Worm (Caenorhabditis elegans) whole organism, L2 larva: Measurements from ENCODE around the gene gldi-7.
A peak's percentile ranks its signal among the peaks of the same experiment; 100 is the strongest.

Experiments
- C34F6.9 ChIP-seq: fragments of 150-350 bp; optimal IDR thresholded peaks from 2 replicates; lab custom pipeline; 2014; ENCODE audit warnings: missing biosample characterization, missing genetic modification characterization
- F13H6.1 ChIP-seq: sonication (generic microtip); optimal IDR thresholded peaks from 2 replicates; lab custom pipeline; 2016; ENCODE audit warnings: missing genetic modification characterization, missing compliant biosample characterization
- R02D3.7 ChIP-seq: fragments of 150-350 bp; optimal IDR thresholded peaks from 2 replicates; lab custom pipeline; 2014; ENCODE audit warnings: missing biosample characterization, missing genetic modification characterization
- Y55F3AM.14 ChIP-seq: fragments of 200-800 bp; sonication (Bioruptor generic); optimal IDR thresholded peaks from 2 replicates; lab custom pipeline; 2018; ENCODE audit warnings: mild to moderate bottlenecking, missing genetic modification characterization, missing compliant biosample characterization
- ZK546.5 ChIP-seq: sonication (generic microtip); optimal IDR thresholded peaks from 2 replicates; lab custom pipeline; 2017; ENCODE audit warnings: missing biosample characterization, missing genetic modification characterization
- alr-1 ChIP-seq: fragments of 150-350 bp; optimal IDR thresholded peaks from 2 replicates; lab custom pipeline; 2014; ENCODE audit warnings: missing biosample characterization, missing genetic modification characterization
- aly-2 ChIP-seq: fragments of 150-350 bp; optimal IDR thresholded peaks from 2 replicates; lab custom pipeline; 2014; ENCODE audit warnings: missing biosample characterization, missing genetic modification characterization
- ama-1 ChIP-seq: fragments of 150-350 bp; optimal IDR thresholded peaks from 2 replicates; lab custom pipeline; 2018; ENCODE audit warnings: inconsistent platforms
- ceh-16 ChIP-seq: fragments of 150-350 bp; optimal IDR thresholded peaks from 2 replicates; lab custom pipeline; 2014; ENCODE audit warnings: missing biosample characterization, missing genetic modification characterization
- ceh-82 ChIP-seq: fragments of 150-350 bp; optimal IDR thresholded peaks from 2 replicates; lab custom pipeline; 2014; ENCODE audit warnings: missing biosample characterization, missing genetic modification characterization
- crh-2 ChIP-seq: sonication (generic microtip); optimal IDR thresholded peaks from 2 replicates; lab custom pipeline; 2017; ENCODE audit warnings: missing biosample characterization, missing genetic modification characterization
- dmd-4 ChIP-seq: sonication (generic microtip); optimal IDR thresholded peaks from 2 replicates; lab custom pipeline; 2017; ENCODE audit warnings: missing biosample characterization, missing genetic modification characterization
- egl-27 ChIP-seq: sonication (generic microtip); optimal IDR thresholded peaks from 3 replicates; lab custom pipeline; 2017; ENCODE audit warnings: missing biosample characterization, missing genetic modification reagents, missing genetic modification characterization
- elt-1 ChIP-seq: fragments of 150-350 bp; optimal IDR thresholded peaks from 2 replicates; lab custom pipeline; 2014; ENCODE audit warnings: missing biosample characterization, missing genetic modification characterization
- elt-3 ChIP-seq: sonication (generic microtip); optimal IDR thresholded peaks from 2 replicates; lab custom pipeline; 2017; ENCODE audit warnings: missing biosample characterization, missing genetic modification characterization
- fos-1 ChIP-seq: fragments of 150-350 bp; optimal IDR thresholded peaks from 2 replicates; lab custom pipeline; 2014; ENCODE audit warnings: missing biosample characterization, missing genetic modification characterization
- gmeb-1 ChIP-seq: fragments of 150-350 bp; optimal IDR thresholded peaks from 2 replicates; lab custom pipeline; 2014; ENCODE audit warnings: missing biosample characterization, missing genetic modification characterization
- lin-11 ChIP-seq: fragments of 150-350 bp; sonication (generic microtip); optimal IDR thresholded peaks from 2 replicates; lab custom pipeline; 2014; ENCODE audit warnings: missing biosample characterization, missing genetic modification characterization, inconsistent platforms, mixed read lengths
- lin-13 ChIP-seq: fragments of 150-350 bp; optimal IDR thresholded peaks from 2 replicates; lab custom pipeline; 2014; ENCODE audit warnings: missing biosample characterization, missing genetic modification reagents, missing genetic modification characterization
- lin-39 ChIP-seq: fragments of 150-350 bp; optimal IDR thresholded peaks from 2 replicates; lab custom pipeline; 2014; ENCODE audit warnings: missing biosample characterization, missing genetic modification reagents, missing genetic modification characterization
- lsy-2 ChIP-seq, 2 experiments: fragments of 150-350 bp in 1 of 2; sonication (generic microtip) in 1 of 2; optimal IDR thresholded peaks; 2 replicates each; lab custom pipeline; 2014 to 2017; ENCODE audit warnings: missing biosample characterization in 2 of 2, missing genetic modification characterization in 2 of 2
- mbf-1 ChIP-seq: sonication (generic microtip); optimal IDR thresholded peaks from 2 replicates; lab custom pipeline; 2017; ENCODE audit warnings: missing biosample characterization, missing genetic modification characterization
- mdl-1 ChIP-seq, 2 experiments: fragments of 150-350 bp in 1 of 2; sonication (generic microtip) in 1 of 2; optimal IDR thresholded peaks; 2 replicates each; lab custom pipeline; 2017; ENCODE audit warnings: missing biosample characterization in 2 of 2, missing genetic modification characterization in 2 of 2
- nhr-10 ChIP-seq: sonication (generic microtip); optimal IDR thresholded peaks from 2 replicates; lab custom pipeline; 2017; ENCODE audit warnings: missing biosample characterization, missing genetic modification characterization
- nhr-11 ChIP-seq: fragments of 150-350 bp; optimal IDR thresholded peaks from 2 replicates; lab custom pipeline; 2014; ENCODE audit warnings: missing biosample characterization, missing genetic modification characterization
- nhr-12 ChIP-seq: fragments of 150-350 bp; optimal IDR thresholded peaks from 2 replicates; lab custom pipeline; 2014; ENCODE audit warnings: missing biosample characterization, missing genetic modification characterization
- nhr-129 ChIP-seq: fragments of 150-350 bp; optimal IDR thresholded peaks from 2 replicates; lab custom pipeline; 2014; ENCODE audit warnings: missing biosample characterization, missing genetic modification characterization
- nhr-21 ChIP-seq: fragments of 150-350 bp; optimal IDR thresholded peaks from 2 replicates; lab custom pipeline; 2014; ENCODE audit warnings: missing biosample characterization, missing genetic modification characterization
- nhr-23 ChIP-seq: fragments of 150-350 bp; optimal IDR thresholded peaks from 2 replicates; lab custom pipeline; 2014; ENCODE audit warnings: missing biosample characterization, missing genetic modification reagents, missing genetic modification characterization
- nhr-237 ChIP-seq: fragments of 150-350 bp; optimal IDR thresholded peaks from 2 replicates; lab custom pipeline; 2014; ENCODE audit warnings: missing biosample characterization, missing genetic modification characterization
- nhr-25 ChIP-seq: fragments of 150-350 bp; sonication (generic microtip); optimal IDR thresholded peaks from 3 replicates; lab custom pipeline; 2014; ENCODE audit warnings: missing biosample characterization, missing genetic modification characterization
- nhr-6 ChIP-seq: fragments of 150-350 bp; optimal IDR thresholded peaks from 2 replicates; lab custom pipeline; 2014; ENCODE audit warnings: missing biosample characterization, missing genetic modification characterization
- nhr-77 ChIP-seq: fragments of 150-350 bp; optimal IDR thresholded peaks from 2 replicates; lab custom pipeline; 2014; ENCODE audit warnings: missing biosample characterization, missing genetic modification characterization
- peb-1 ChIP-seq: fragments of 150-350 bp; optimal IDR thresholded peaks from 2 replicates; lab custom pipeline; 2014; ENCODE audit warnings: missing biosample characterization, missing genetic modification characterization
- sem-4 ChIP-seq: fragments of 150-350 bp; optimal IDR thresholded peaks from 2 replicates; lab custom pipeline; 2014; ENCODE audit warnings: missing biosample characterization, missing genetic modification reagents, missing genetic modification characterization
- skn-1 ChIP-seq: sonication (generic microtip); optimal IDR thresholded peaks from 2 replicates; lab custom pipeline; 2017; ENCODE audit warnings: missing biosample characterization, missing genetic modification characterization
- sma-3 ChIP-seq: sonication (generic microtip); optimal IDR thresholded peaks from 2 replicates; lab custom pipeline; 2016; ENCODE audit warnings: missing genetic modification reagents, missing genetic modification characterization, missing compliant biosample characterization
- sma-9 ChIP-seq, 2 experiments: fragments of 150-350 bp in 1 of 2; sonication (generic microtip) in 1 of 2; optimal IDR thresholded peaks; 2 replicates each; lab custom pipeline; 2014 to 2016; ENCODE audit warnings: missing genetic modification characterization in 2 of 2, mild to moderate bottlenecking in 1 of 2, missing biosample characterization in 1 of 2, missing compliant biosample characterization in 1 of 2, missing genetic modification reagents in 1 of 2, moderate library complexity in 1 of 2
- snpc-4 ChIP-seq: fragments of 150-350 bp; optimal IDR thresholded peaks from 2 replicates; lab custom pipeline; 2014; ENCODE audit warnings: missing biosample characterization, missing genetic modification characterization
- unc-39 ChIP-seq: fragments of 150-350 bp; optimal IDR thresholded peaks from 2 replicates; lab custom pipeline; 2014; ENCODE audit warnings: missing biosample characterization, missing genetic modification characterization
- unc-55 ChIP-seq: fragments of 150-350 bp; sonication (generic microtip); optimal IDR thresholded peaks from 3 replicates; lab custom pipeline; 2014; ENCODE audit warnings: missing biosample characterization, missing genetic modification reagents, missing genetic modification characterization
- unc-62 ChIP-seq: fragments of 150-350 bp; optimal IDR thresholded peaks from 2 replicates; lab custom pipeline; 2014; ENCODE audit warnings: missing biosample characterization, missing genetic modification reagents, missing genetic modification characterization
- zag-1 ChIP-seq: fragments of 150-350 bp; optimal IDR thresholded peaks from 2 replicates; lab custom pipeline; 2014; ENCODE audit warnings: missing biosample characterization, missing genetic modification characterization
- ztf-11 ChIP-seq: sonication (generic microtip); optimal IDR thresholded peaks from 2 replicates; lab custom pipeline; 2017; ENCODE audit warnings: missing biosample characterization, missing genetic modification characterization
- ztf-4 ChIP-seq: fragments of 150-350 bp; optimal IDR thresholded peaks from 2 replicates; lab custom pipeline; 2014; ENCODE audit warnings: missing biosample characterization, missing genetic modification characterization

Gene gldi-7

DNA sequence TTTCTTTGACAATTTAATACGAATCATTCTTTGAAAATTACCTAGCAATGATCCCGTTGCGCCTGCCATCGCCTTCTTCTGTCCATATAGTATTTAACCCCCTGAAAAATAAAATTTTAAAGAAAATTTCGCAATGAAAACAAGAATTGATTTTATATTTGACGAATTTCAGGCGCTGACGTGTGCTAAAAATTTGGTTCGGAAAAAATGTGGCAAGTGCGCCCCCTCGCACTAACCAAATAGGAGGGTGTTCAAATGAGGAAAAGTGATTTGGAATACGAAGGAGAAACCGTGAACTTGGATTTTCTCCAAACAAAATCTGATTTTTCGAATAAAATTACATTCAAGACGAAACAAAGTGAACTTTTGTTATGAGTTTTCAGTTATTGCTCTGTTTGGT lies 35.0 kb upstream of the gldi-7 start, which contains the start of gene stc-1 (continued):
- TF ChIP-seq nhr-129 (tag; lab: Kevin White, UChicago) (peak; percentile 23), sma-9 (GFP tag; optimal IDR thresholded peaks at IDR 0.05; lab: Kevin White, UChicago) (no peak), sma-9 (tag; optimal IDR thresholded peaks at IDR 0.05; lab: Kevin White, UChicago) (no peak), snpc-4 (tag; lab: Kevin White, UChicago) (no peak), fos-1 (no peak), nhr-21 (no peak), ceh-82 (no peak), zag-1 (tag; lab: Kevin White, UChicago) (no peak), ceh-16 (tag; lab: Kevin White, UChicago) (no peak), dmd-4 (no peak), ztf-4 (tag; lab: Kevin White, UChicago) (no peak), mbf-1 (tag; lab: Kevin White, UChicago) (no peak), sma-3 (GFP tag; lab: Kevin White, UChicago) (peak; percentile 13), lsy-2 (tag; optimal IDR thresholded peaks at IDR 0.05; lab: Kevin White, UChicago) (peak in 1 of 2 experiments; percentile 58), nhr-237 (tag; lab: Kevin White, UChicago) (no peak), unc-55 (GFP tag; lab: Kevin White, UChicago) (peak; percentile 41), lin-11 (tag; lab: Kevin White, UChicago) (no peak)

DNA sequence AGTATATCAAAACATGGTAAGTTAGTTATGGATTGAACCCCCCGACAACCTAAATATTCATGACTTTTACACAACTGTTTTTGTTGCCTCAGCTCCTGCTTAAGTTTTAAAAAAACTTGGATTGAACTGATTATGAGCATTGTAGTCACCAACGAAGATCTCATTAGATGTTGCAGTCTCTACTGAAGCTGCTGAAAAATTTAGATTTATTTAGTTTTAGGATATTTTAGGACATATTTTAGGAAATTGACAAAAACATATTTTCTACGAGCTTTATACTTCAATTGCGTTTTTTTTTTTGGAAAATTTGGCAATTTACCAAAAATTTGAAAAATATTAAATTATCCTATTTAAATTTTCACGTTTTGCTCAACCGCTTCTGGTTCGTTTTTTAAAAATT lies 31.0 kb upstream of the gldi-7 start, which contains the start of gene F54C9.14:
TSS of gene F54C9.14 (plus strand) at position 301 of the 400 bp plus-strand sequence.
- no peak for TF ChIP-seq ceh-82
- TF ChIP-seq peb-1 (tag; lab: Kevin White, UChicago): no peak
- TF ChIP-seq ZK546.5 (tag; lab: Kevin White, UChicago): no peak
- no peak for TF ChIP-seq nhr-6 (tag; lab: Kevin White, UChicago)
- no peak for TF ChIP-seq zag-1 (tag; lab: Kevin White, UChicago)
- TF ChIP-seq gmeb-1: no peak
- TF ChIP-seq nhr-25: no peak
- no peak for TF ChIP-seq unc-55 (GFP tag; lab: Kevin White, UChicago)
- no peak for TF ChIP-seq Y55F3AM.14 (GFP tag; lab: Kevin White, UChicago)
- no peak for TF ChIP-seq nhr-12 (tag; lab: Kevin White, UChicago)
- no peak for TF ChIP-seq mdl-1 (tag; optimal IDR thresholded peaks at IDR 0.05; lab: Kevin White, UChicago)
- TF ChIP-seq fos-1: no peak
- TF ChIP-seq snpc-4 (tag; lab: Kevin White, UChicago): no peak
- no peak for TF ChIP-seq lsy-2 (tag; optimal IDR thresholded peaks at IDR 0.05; lab: Kevin White, UChicago)
- TF ChIP-seq mbf-1 (tag; lab: Kevin White, UChicago): no peak
- no peak for TF ChIP-seq nhr-129 (tag; lab: Kevin White, UChicago)
- no peak for TF ChIP-seq aly-2
- TF ChIP-seq nhr-10: no peak
- no peak for TF ChIP-seq dmd-4
- TF ChIP-seq nhr-77 (tag; lab: Kevin White, UChicago): no peak

DNA sequence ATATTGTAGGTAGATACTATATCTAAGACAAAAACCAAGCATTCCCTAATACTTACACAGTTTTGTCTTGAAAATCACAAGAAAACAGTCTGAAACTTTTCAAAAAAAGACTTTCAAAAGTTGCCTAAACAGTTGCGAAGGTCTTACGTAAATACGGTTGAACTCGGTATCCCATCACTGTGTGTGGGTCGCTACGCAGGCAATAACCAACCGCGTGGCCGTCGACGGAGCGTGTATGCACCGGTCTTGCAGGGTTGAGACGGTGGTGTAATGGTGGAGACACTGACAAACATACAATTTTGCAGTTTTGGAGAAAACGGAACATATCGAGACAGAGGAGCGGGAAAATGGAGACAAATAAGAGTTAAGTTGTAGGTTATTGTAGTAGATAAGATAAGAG lies 30.2 kb upstream of the gldi-7 start, which contains the start of gene iff-2:
TSS of gene iff-2 (minus strand) at position 141 of the 400 bp plus-strand sequence.
- TF ChIP-seq nhr-237 (tag; lab: Kevin White, UChicago): peak; percentile 77
- TF ChIP-seq unc-55 (GFP tag; lab: Kevin White, UChicago): peak; percentile 100
- TF ChIP-seq dmd-4: no peak
- TF ChIP-seq F13H6.1 (tag; lab: Kevin White, UChicago): peak; percentile 99
- TF ChIP-seq aly-2: no peak
- no peak for TF ChIP-seq elt-3 (tag; lab: Kevin White, UChicago)
- TF ChIP-seq nhr-21: peak; percentile 99
- peak; percentile 92 for TF ChIP-seq nhr-10
- TF ChIP-seq fos-1: peak; percentile 99
- TF ChIP-seq lin-39: no peak
- TF ChIP-seq ztf-11 (tag; lab: Kevin White, UChicago): peak; percentile 37
- TF ChIP-seq Y55F3AM.14 (GFP tag; lab: Kevin White, UChicago): peak; percentile 96
- peak; percentile 99 for TF ChIP-seq zag-1 (tag; lab: Kevin White, UChicago)
- TF ChIP-seq skn-1 (tag; lab: Kevin White, UChicago): peak; percentile 94
- peak; percentile 99 for TF ChIP-seq sma-9 (GFP tag; optimal IDR thresholded peaks at IDR 0.05; lab: Kevin White, UChicago)
- no peak for TF ChIP-seq sma-9 (tag; optimal IDR thresholded peaks at IDR 0.05; lab: Kevin White, UChicago)
- TF ChIP-seq ztf-4 (tag; lab: Kevin White, UChicago): peak; percentile 99
- TF ChIP-seq mdl-1 (tag; optimal IDR thresholded peaks at IDR 0.05; lab: Kevin White, UChicago): peak; percentile 93 to 99
- no peak for TF ChIP-seq nhr-23 (tag; lab: Kevin White, UChicago)
- TF ChIP-seq nhr-77 (tag; lab: Kevin White, UChicago): peak; percentile 89
- TF ChIP-seq C34F6.9: peak; percentile 100
- TF ChIP-seq unc-39 (tag; lab: Kevin White, UChicago): peak; percentile 88
- peak; percentile 61 for TF ChIP-seq peb-1 (tag; lab: Kevin White, UChicago)
- peak; percentile 92 for TF ChIP-seq unc-62
- no peak for TF ChIP-seq alr-1 (tag; lab: Kevin White, UChicago)
- TF ChIP-seq mbf-1 (tag; lab: Kevin White, UChicago): no peak
- no peak for TF ChIP-seq elt-1
- peak; percentile 93 for TF ChIP-seq snpc-4 (tag; lab: Kevin White, UChicago)
- TF ChIP-seq nhr-25: peak; percentile 99
- TF ChIP-seq lin-13 (GFP tag; lab: Kevin White, UChicago): peak; percentile 99
- peak; percentile 65 for TF ChIP-seq nhr-12 (tag; lab: Kevin White, UChicago)
- peak; percentile 99 for TF ChIP-seq sem-4 (tag; lab: Kevin White, UChicago)
- TF ChIP-seq nhr-6 (tag; lab: Kevin White, UChicago): peak; percentile 99
- TF ChIP-seq nhr-11 (tag; lab: Kevin White, UChicago): peak; percentile 22
- TF ChIP-seq egl-27 (tag; lab: Kevin White, UChicago): peak; percentile 98
- peak; percentile 94 to 98 for TF ChIP-seq lsy-2 (tag; optimal IDR thresholded peaks at IDR 0.05; lab: Kevin White, UChicago)
- peak; percentile 89 for TF ChIP-seq ama-1 (lab: Kevin White, UChicago)
- peak; percentile 100 for TF ChIP-seq crh-2 (tag; lab: Kevin White, UChicago)
- peak; percentile 99 for TF ChIP-seq ceh-16 (tag; lab: Kevin White, UChicago)
- peak; percentile 68 for TF ChIP-seq R02D3.7 (tag; lab: Kevin White, UChicago)
- TF ChIP-seq ZK546.5 (tag; lab: Kevin White, UChicago): peak; percentile 93
